Fruit fly (Drosophila melanogaster): ENCODE data around the gene CG9316.
A peak's percentile ranks its signal among the peaks of the same experiment; 100 is the strongest.

CG9316 gene

DNA sequence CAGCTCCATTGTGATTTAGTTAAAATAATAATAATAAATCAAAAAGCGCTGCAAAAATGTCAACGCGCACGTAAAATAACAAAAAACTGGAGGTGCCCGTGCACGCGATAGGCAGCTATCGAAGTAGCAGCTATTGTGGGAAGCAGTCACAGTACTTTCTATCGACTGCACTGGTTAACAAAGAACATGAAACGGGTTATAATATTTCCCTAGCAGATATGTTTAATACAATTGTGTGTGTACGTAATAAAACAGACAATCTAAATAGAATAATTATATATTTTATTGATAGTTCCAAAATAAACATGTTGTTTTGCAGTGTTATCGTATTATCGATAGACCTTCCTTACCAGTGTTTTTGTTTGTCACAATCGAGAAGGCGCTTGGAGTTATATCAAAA, 50.5 kb downstream of the CG9316 start, which contains the start of the genes CG31678 and IKKepsilon (continued):
- TF ChIP-seq pan (optimal IDR thresholded peaks at IDR 0.05) = no peak
- no peak for TF ChIP-seq Mio (GFP tag; optimal IDR thresholded peaks at IDR 0.05)
- peak; percentile 69 for TF ChIP-seq Hnf4 (GFP tag; optimal IDR thresholded peaks at IDR 0.05)
- TF ChIP-seq Sp1 (GFP tag; optimal IDR thresholded peaks at IDR 0.05) = peak; percentile 29
- no peak for TF ChIP-seq tai (GFP tag; optimal IDR thresholded peaks at IDR 0.05)
- peak; percentile 48 for TF ChIP-seq sv (GFP tag; optimal IDR thresholded peaks at IDR 0.05)
- TF ChIP-seq brk (GFP tag; optimal IDR thresholded peaks at IDR 0.05) = no peak
- peak; percentile 8 for TF ChIP-seq br (GFP tag; optimal IDR thresholded peaks at IDR 0.05)
- peak; percentile 50 for TF ChIP-seq Myc (optimal IDR thresholded peaks at IDR 0.05)
- no peak for TF ChIP-seq dmrt93B (GFP tag; optimal IDR thresholded peaks at IDR 0.05)
- TF ChIP-seq Rel (GFP tag; optimal IDR thresholded peaks at IDR 0.05) = no peak
- TF ChIP-seq Rel (tag; optimal IDR thresholded peaks at IDR 0.05) = no peak
- no peak for TF ChIP-seq Jra (GFP tag; optimal IDR thresholded peaks at IDR 0.05)
- peak in 1 of 2 experiments; percentile 57 for TF ChIP-seq foxo (GFP tag; optimal IDR thresholded peaks at IDR 0.05)

DNA sequence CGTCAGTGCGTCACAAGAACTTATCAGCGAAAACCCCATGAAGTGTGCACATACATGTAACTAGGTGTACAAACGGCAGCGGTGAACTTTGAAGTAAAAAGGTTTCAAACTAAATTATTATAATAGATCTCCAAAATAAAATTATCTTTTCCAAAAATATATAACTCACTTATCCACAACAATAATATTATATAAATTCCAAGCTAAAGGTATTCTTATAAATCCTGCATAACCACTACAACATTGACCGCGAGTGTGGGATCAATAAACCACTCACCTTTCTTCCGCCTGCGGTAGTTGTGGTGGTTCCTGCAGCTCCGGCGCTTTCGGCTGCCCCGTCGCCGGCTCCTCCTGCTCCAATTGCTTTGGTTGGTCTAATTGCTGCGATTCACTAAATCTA, 51.6 kb downstream of the CG9316 start:
- TF ChIP-seq ey (GFP tag; optimal IDR thresholded peaks at IDR 0.05) = no peak
